Worm (Caenorhabditis elegans) whole organism, L4/young adult: ENCODE results near the gene C25H3.17.

ENCODE experiments used
- W03F9.2 ChIP-seq: fragments of 150-350 bp; optimal IDR thresholded peaks from 2 replicates; lab custom pipeline; 2014; ENCODE audit warnings: missing biosample characterization, missing genetic modification characterization
- dao-5 ChIP-seq: sonication (generic microtip); optimal IDR thresholded peaks from 2 replicates; lab custom pipeline; 2016; ENCODE audit warnings: missing genotype, missing genetic modification characterization, moderate library complexity, missing compliant biosample characterization
- him-1 ChIP-seq: sonication (generic microtip); optimal IDR thresholded peaks from 2 replicates; lab custom pipeline; 2016; ENCODE audit warnings: missing genotype, missing genetic modification reagents, missing genetic modification characterization, missing compliant biosample characterization

Gene C25H3.17

ce11 chrII:5669580-5669979 lies at the start of gene C25H3.17:
TSS of gene C25H3.17 (minus strand) at chrII:5669680.
- TF ChIP-seq dao-5 (tag; lab: Kevin White, UChicago): no peak
- TF ChIP-seq W03F9.2 (tag; lab: Kevin White, UChicago): no peak
- no peak for TF ChIP-seq him-1

- TF ChIP-seq him-1 (no peak), W03F9.2 (tag; lab: Kevin White, UChicago) (no peak), dao-5 (tag; lab: Kevin White, UChicago) (no peak)
Measured at ce11 chrII:5717831-5718230, 48.4 kb upstream of the C25H3.17 start, which contains the start of gene zipt-3. TSS of gene zipt-3 (plus strand) at chrII:5718131.

ce11 chrII:5715745-5716357 lies 46.4 kb upstream of the C25H3.17 start, which contains the start of the genes C18A3.10 and C18A3.3:
TSS of gene C18A3.10 (minus strand) at chrII:5715845.
TSS of gene C18A3.3 (plus strand) at chrII:5716307.
- TF ChIP-seq W03F9.2 (tag; lab: Kevin White, UChicago) (no peak), dao-5 (tag; lab: Kevin White, UChicago) (no peak), him-1 (no peak)

ce11 chrII:5714807-5715206 lies 45.3 kb upstream of the C25H3.17 start, which contains the start of the genes tiar-1 and lelo-4:
TSS of gene tiar-1 (minus strand) at chrII:5714823.
TSS of gene lelo-4 (plus strand) at chrII:5714924.
- TF ChIP-seq him-1: peak; percentile 35
- TF ChIP-seq dao-5 (tag; lab: Kevin White, UChicago): no peak
- peak; percentile 74 for TF ChIP-seq W03F9.2 (tag; lab: Kevin White, UChicago)

ce11 chrII:5712126-5712525 lies 42.6 kb upstream of the C25H3.17 start:
- TF ChIP-seq W03F9.2 (tag; lab: Kevin White, UChicago): no peak
- no peak for TF ChIP-seq dao-5 (tag; lab: Kevin White, UChicago)
- TF ChIP-seq him-1: no peak

ce11 chrII:5710835-5711234 lies 41.4 kb upstream of the C25H3.17 start:
- no peak for TF ChIP-seq him-1
- no peak for TF ChIP-seq dao-5 (tag; lab: Kevin White, UChicago)
- TF ChIP-seq W03F9.2 (tag; lab: Kevin White, UChicago): no peak

- TF ChIP-seq W03F9.2 (tag; lab: Kevin White, UChicago) (no peak), dao-5 (tag; lab: Kevin White, UChicago) (no peak), him-1 (no peak)
Measured at ce11 chrII:5708154-5708553, 38.7 kb upstream of the C25H3.17 start.

ce11 chrII:5707532-5707931 lies 38.1 kb upstream of the C25H3.17 start, which contains the start of gene osta-2:
TSS of gene osta-2 (plus strand) at chrII:5707691.
- no peak for TF ChIP-seq him-1
- no peak for TF ChIP-seq W03F9.2 (tag; lab: Kevin White, UChicago)
- TF ChIP-seq dao-5 (tag; lab: Kevin White, UChicago): no peak

- TF ChIP-seq dao-5 (tag; lab: Kevin White, UChicago): no peak
- no peak for TF ChIP-seq W03F9.2 (tag; lab: Kevin White, UChicago)
- TF ChIP-seq him-1: no peak
Measured at ce11 chrII:5704479-5704878, 35.0 kb upstream of the C25H3.17 start.

ce11 chrII:5702611-5703192 lies 33.2 kb upstream of the C25H3.17 start:
- no peak for TF ChIP-seq dao-5 (tag; lab: Kevin White, UChicago)
- no peak for TF ChIP-seq W03F9.2 (tag; lab: Kevin White, UChicago)
- no peak for TF ChIP-seq him-1

ce11 chrII:5701485-5701884 lies 32.0 kb upstream of the C25H3.17 start:
- TF ChIP-seq him-1: peak; percentile 40
- peak; percentile 52 for TF ChIP-seq W03F9.2 (tag; lab: Kevin White, UChicago)
- no peak for TF ChIP-seq dao-5 (tag; lab: Kevin White, UChicago)

ce11 chrII:5698869-5699268 lies 29.4 kb upstream of the C25H3.17 start, which contains the start of the genes C25H3.10 and C25H3.1:
TSS of gene C25H3.10 (minus strand) at chrII:5698969.
TSS of gene C25H3.1 (plus strand) at chrII:5699071.
- TF ChIP-seq W03F9.2 (tag; lab: Kevin White, UChicago) (no peak), dao-5 (tag; lab: Kevin White, UChicago) (no peak)

ce11 chrII:5698254-5698653 lies 28.8 kb upstream of the C25H3.17 start:
- no peak for TF ChIP-seq W03F9.2 (tag; lab: Kevin White, UChicago)

ce11 chrII:5697338-5697737 lies 27.9 kb upstream of the C25H3.17 start:
- TF ChIP-seq him-1: no peak
- no peak for TF ChIP-seq dao-5 (tag; lab: Kevin White, UChicago)
- no peak for TF ChIP-seq W03F9.2 (tag; lab: Kevin White, UChicago)
